Fruit fly (Drosophila melanogaster): ENCODE results near the gene CG32365.

Gene CG32365

DNA sequence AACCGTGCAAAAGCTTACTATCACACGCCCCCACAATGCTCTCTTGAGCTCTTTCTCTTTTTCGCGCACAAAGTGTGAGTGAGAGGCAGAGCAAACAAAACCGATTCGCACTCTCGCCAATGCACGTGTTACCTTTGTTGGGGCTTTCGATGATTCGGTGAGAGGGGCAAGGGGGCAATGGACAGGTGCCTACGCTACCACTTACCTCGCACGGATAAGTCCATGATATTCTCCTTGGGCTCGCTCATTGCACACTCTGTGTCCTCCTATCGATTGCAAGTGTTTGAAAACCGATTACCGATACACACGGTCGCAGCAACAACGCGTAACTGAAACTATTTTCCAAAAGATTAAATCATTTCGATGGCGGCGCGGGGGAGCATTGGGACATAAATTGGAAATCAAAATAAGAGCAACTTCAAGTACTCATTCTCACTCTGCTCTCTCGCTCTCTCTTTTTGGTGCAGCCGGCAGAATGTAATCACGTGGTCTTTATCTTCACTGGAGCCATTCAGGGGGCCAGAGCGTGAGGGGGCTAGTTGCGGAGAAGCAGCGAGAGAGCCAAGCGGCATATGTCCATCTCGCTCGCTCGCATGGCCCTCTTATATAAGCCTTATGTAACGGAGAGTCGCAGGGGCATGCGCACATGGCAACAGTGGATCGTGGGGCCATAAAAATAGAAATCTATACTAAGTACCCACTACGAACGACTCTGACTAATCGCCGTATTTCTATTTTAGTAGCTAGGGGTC lies 1.6 kb upstream of the CG32365 start, which contains the start of gene Pdp1 (continued):
- TF ChIP-seq eyg (GFP tag; optimal IDR thresholded peaks at IDR 0.05) = peak; percentile 9
- no peak for TF ChIP-seq zen (tag; optimal IDR thresholded peaks at IDR 0.05)
- no peak for TF ChIP-seq CG9817 (tag; optimal IDR thresholded peaks at IDR 0.05)
- TF ChIP-seq Ravus (GFP tag; IDR thresholded peaks at IDR 0.05) = no peak
- TF ChIP-seq sima (GFP tag; optimal IDR thresholded peaks at IDR 0.05) = no peak
- TF ChIP-seq odd (GFP tag; optimal IDR thresholded peaks at IDR 0.05) = no peak
- no peak for TF ChIP-seq Gsc (GFP tag; IDR thresholded peaks at IDR 0.05)
- no peak for TF ChIP-seq az2 (GFP tag; optimal IDR thresholded peaks at IDR 0.05)
- TF ChIP-seq aop (GFP tag; IDR thresholded peaks at IDR 0.05) = no peak
- no peak for TF ChIP-seq CG15696 (tag; optimal IDR thresholded peaks at IDR 0.05)
- peak; percentile 65 for TF ChIP-seq pros (GFP tag; optimal IDR thresholded peaks at IDR 0.05)
- TF ChIP-seq CG6854 (GFP tag; optimal IDR thresholded peaks at IDR 0.05) = no peak
- no peak for TF ChIP-seq Bdp1 (GFP tag; optimal IDR thresholded peaks at IDR 0.05)
- TF ChIP-seq tup (GFP tag; optimal IDR thresholded peaks at IDR 0.05) = no peak
- no peak for TF ChIP-seq vfl (GFP tag; optimal IDR thresholded peaks at IDR 0.05)
- TF ChIP-seq nom (GFP tag; optimal IDR thresholded peaks at IDR 0.05) = peak; percentile 55
- peak in 1 of 2 experiments; percentile 30 for TF ChIP-seq bsh (GFP tag; optimal IDR thresholded peaks at IDR 0.05)
- peak; percentile 46 for TF ChIP-seq gem (tag; optimal IDR thresholded peaks at IDR 0.05)
- TF ChIP-seq Fer2 (tag; optimal IDR thresholded peaks at IDR 0.05) = no peak
- no peak for TF ChIP-seq Hmx (GFP tag; optimal IDR thresholded peaks at IDR 0.05)
- peak; percentile 76 for TF ChIP-seq CG9727 (GFP tag; optimal IDR thresholded peaks at IDR 0.05)
- no peak; the same call in 2 of the 3 replicates for TF ChIP-seq CG11456 (GFP tag; IDR thresholded peaks at IDR 0.05)
- TF ChIP-seq pan (optimal IDR thresholded peaks at IDR 0.05) = no peak
- peak in 1 of 2 experiments; percentile 23 for TF ChIP-seq pan (GFP tag; optimal IDR thresholded peaks at IDR 0.05 in 1 of 2, IDR thresholded peaks at IDR 0.05 in 1 of 2)
- peak; percentile 24 for TF ChIP-seq CG2678 (tag; optimal IDR thresholded peaks at IDR 0.05)
- no peak for TF ChIP-seq gcm2 (GFP tag; optimal IDR thresholded peaks at IDR 0.05)
- TF ChIP-seq HLH3B (GFP tag; IDR thresholded peaks at IDR 0.05) = no peak
- no peak for TF ChIP-seq bcd (GFP tag; optimal IDR thresholded peaks at IDR 0.05)
- TF ChIP-seq lov (optimal IDR thresholded peaks at IDR 0.05) = no peak
- peak; percentile 50; the same call in 2 of the 3 replicates for TF ChIP-seq lov (GFP tag; IDR thresholded peaks at IDR 0.05)
- peak; percentile 14 for TF ChIP-seq CG7839 (tag; optimal IDR thresholded peaks at IDR 0.05)
- TF ChIP-seq CG3838 (GFP tag; optimal IDR thresholded peaks at IDR 0.05) = no peak
- no peak for TF ChIP-seq CG7357 (GFP tag; IDR thresholded peaks at IDR 0.05)
- no peak; the same call in 1 of the 2 replicates for TF ChIP-seq CG11696 (GFP tag; IDR thresholded peaks at IDR 0.05)
- TF ChIP-seq peb (GFP tag; IDR thresholded peaks at IDR 0.05) = no peak
- TF ChIP-seq Drgx (GFP tag; IDR thresholded peaks at IDR 0.05) = peak; percentile 65
- TF ChIP-seq pb (GFP tag; optimal IDR thresholded peaks at IDR 0.05) = no peak
- TF ChIP-seq CG12219 (GFP tag; optimal IDR thresholded peaks at IDR 0.05) = peak; percentile 13
- peak; percentile 57 for TF ChIP-seq CG13287 (GFP tag; IDR thresholded peaks at IDR 0.05; ENCODE audit: partially characterized antibody)
- no peak for TF ChIP-seq Hsf (GFP tag; optimal IDR thresholded peaks at IDR 0.05)
- no peak for TF ChIP-seq disco-r (GFP tag; optimal IDR thresholded peaks at IDR 0.05)
- TF ChIP-seq CG2202 (tag; optimal IDR thresholded peaks at IDR 0.05) = peak; percentile 0
- TF ChIP-seq Nf-YA (GFP tag; IDR thresholded peaks at IDR 0.05) = no peak
- no peak for TF ChIP-seq H2.0 (GFP tag; IDR thresholded peaks at IDR 0.05)
- TF ChIP-seq Rfx (GFP tag; IDR thresholded peaks at IDR 0.05) = peak; percentile 48; the same call in 1 of the 2 replicates
- TF ChIP-seq CG15514 (GFP tag; optimal IDR thresholded peaks at IDR 0.05) = no peak
- no peak for TF ChIP-seq Xbp1 (GFP tag; optimal IDR thresholded peaks at IDR 0.05)
- peak; percentile 77 for TF ChIP-seq Max (GFP tag; optimal IDR thresholded peaks at IDR 0.05)
- no peak for TF ChIP-seq CG8478 (optimal IDR thresholded peaks at IDR 0.05)
- TF ChIP-seq chm (GFP tag; IDR thresholded peaks at IDR 0.05) = peak; percentile 48; the same call in 1 of the 2 replicates
- peak; percentile 24 for TF ChIP-seq wek (GFP tag; optimal IDR thresholded peaks at IDR 0.05)

Measured in whole organism, embryonic.